Worm (Caenorhabditis elegans) whole organism, early embryonic: ENCODE results near the gene vang-1.

Experiments used
- aly-1 ChIP-seq: sonication (generic microtip); optimal IDR thresholded peaks from 2 replicates; lab custom pipeline; 2016; ENCODE audit warnings: missing genetic modification characterization, missing compliant biosample characterization
- ama-1 ChIP-seq: fragments of 150-350 bp; optimal IDR thresholded peaks from 2 replicates; lab custom pipeline; 2014
- flt-1 ChIP-seq: fragments of 200-800 bp; sonication (Bioruptor generic); IDR thresholded peaks from 2 replicates; pipeline ENCODE4 v1.3.6; 2022; ENCODE audit warnings: missing genetic modification characterization, missing compliant biosample characterization
- sea-1 ChIP-seq: fragments of 200-800 bp; sonication (Bioruptor generic); conservative IDR thresholded peaks from 2 replicates; pipeline ENCODE4 v1.3.6; 2022; ENCODE audit warnings: missing genetic modification characterization, missing compliant biosample characterization
- tbx-37 ChIP-seq: fragments of 200-800 bp; sonication (Bioruptor generic); conservative IDR thresholded peaks from 2 replicates; pipeline ENCODE4 v1.3.6; 2022; ENCODE audit warnings: missing genetic modification reagents, missing genetic modification characterization, missing compliant biosample characterization

DNA sequence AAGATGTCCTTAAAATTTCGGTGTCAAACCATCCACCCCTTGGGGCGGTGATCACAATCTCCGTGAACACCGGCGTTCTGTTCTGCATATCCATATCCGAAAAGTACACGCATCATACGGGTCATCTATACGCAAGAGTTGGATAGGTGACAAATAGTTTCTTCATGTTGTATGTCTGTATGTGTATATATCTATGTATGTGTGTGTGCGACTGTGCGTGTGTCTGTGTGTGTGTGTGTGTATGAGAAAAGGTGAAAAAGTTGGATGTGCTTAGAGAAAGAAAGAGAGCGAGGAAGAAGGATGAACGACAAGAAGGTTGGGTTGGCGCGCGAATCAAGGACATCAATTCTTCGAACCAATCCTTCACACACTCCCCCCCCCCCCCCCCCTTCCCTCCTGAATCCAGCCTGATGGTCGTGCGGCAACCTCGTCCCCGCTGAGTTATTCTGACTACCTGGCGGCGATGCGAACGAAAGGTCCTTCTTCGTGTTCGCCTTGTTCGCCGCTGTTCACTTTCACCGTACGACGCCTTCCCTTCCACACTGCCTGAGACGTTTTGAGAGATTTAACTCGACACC is 21.7 kb downstream of the vang-1 start:
- TF ChIP-seq ama-1 (no peak), sea-1 (GFP tag; lab: Robert Waterston, UW) (no peak), flt-1 (GFP tag; lab: Robert Waterston, UW) (0 out of 2 replicates have a peak, but pooled peaks have one; percentile 20), tbx-37 (GFP tag; lab: Robert Waterston, UW) (no peak), aly-1 (tag; lab: Kevin White, UChicago) (no peak)
